Worm (Caenorhabditis elegans): ENCODE measurements around the gene aagr-3.
A peak's percentile ranks its signal among the peaks of the same experiment; 100 is the strongest.

The aagr-3 gene

DNA sequence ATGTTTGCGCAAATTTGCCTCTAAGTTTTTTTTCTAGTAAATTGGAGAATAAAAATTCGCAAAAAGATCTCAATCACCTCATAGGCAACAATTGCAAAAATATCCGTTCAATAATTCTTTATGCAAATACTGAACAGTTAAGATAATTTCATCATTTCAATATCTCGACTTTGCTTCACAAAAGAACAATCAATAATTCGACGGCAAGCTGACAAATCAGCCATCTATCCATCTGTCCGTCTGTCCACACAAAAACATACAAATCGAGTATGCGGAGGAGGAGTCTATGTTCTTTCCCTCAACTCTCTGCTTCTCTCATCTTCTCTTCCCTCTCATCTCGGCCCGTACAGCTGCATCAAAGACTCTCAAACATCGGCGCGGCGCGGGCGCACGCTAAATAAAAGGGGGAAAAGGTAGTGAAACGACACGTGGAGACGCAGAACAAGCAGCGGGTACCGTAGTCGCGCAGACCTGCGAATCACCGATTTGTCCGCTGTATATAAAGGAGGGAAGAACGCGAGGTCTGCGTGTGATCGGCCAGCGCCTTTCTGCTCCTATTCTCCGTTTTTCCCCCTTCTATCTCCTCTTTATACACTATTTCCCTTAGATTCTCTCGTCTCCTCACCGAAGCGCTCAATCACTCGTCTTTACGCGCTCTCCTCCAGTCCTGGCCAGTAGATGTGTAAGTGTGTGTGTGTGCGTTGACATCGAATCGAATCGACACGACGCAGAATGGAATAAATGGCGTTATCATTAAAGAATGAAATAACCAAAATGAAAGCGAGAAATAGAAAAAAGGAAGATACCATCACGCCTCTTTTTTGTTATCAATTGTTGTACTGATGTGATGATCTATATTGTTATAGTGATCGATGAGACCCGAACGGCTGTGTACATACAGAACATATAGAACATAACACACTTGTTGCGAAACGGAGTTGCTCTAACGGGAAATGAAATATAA is 1.7 kb upstream of the aagr-3 start:
- TF ChIP-seq hmg-11 (tag; optimal IDR thresholded peaks at IDR 0.05) (peak; percentile 100), mml-1 (tag; optimal IDR thresholded peaks at IDR 0.05) (no peak), ceh-28 (tag; optimal IDR thresholded peaks at IDR 0.05) (peak; percentile 74), elt-1 (tag; optimal IDR thresholded peaks at IDR 0.05) (peak; percentile 37), pha-4 (tag; optimal IDR thresholded peaks at IDR 0.05) (peak; percentile 82), ztf-11 (tag; optimal IDR thresholded peaks at IDR 0.05) (no peak), eor-1 (tag; optimal IDR thresholded peaks at IDR 0.05) (no peak), elt-3 (tag; optimal IDR thresholded peaks at IDR 0.05) (peak in 2 of 3 experiments; percentile 14 to 21), nhr-23 (tag; optimal IDR thresholded peaks at IDR 0.05) (peak; percentile 83), elt-2 (tag; optimal IDR thresholded peaks at IDR 0.05) (peak; percentile 97), aly-2 (tag; optimal IDR thresholded peaks at IDR 0.05) (no peak), lin-15B (tag; optimal IDR thresholded peaks at IDR 0.05) (peak; percentile 91), nhr-67 (tag; optimal IDR thresholded peaks at IDR 0.05) (no peak), zag-1 (tag; optimal IDR thresholded peaks at IDR 0.05) (peak; percentile 58), ceh-9 (tag; optimal IDR thresholded peaks at IDR 0.05) (no peak), nfya-1 (tag; optimal IDR thresholded peaks at IDR 0.05; ENCODE audit: insufficient read depth) (peak; percentile 100), tbx-2 (tag; optimal IDR thresholded peaks at IDR 0.05) (peak; percentile 67), ceh-16 (tag; optimal IDR thresholded peaks at IDR 0.05) (no peak), egl-27 (tag; optimal IDR thresholded peaks at IDR 0.05) (peak; percentile 73), unc-39 (tag; optimal IDR thresholded peaks at IDR 0.05) (peak; percentile 63), nhr-11 (tag; optimal IDR thresholded peaks at IDR 0.05) (peak; percentile 89), nhr-12 (tag; optimal IDR thresholded peaks at IDR 0.05) (no peak), lsy-12 (tag; optimal IDR thresholded peaks at IDR 0.05) (peak; percentile 92), pqm-1 (tag; optimal IDR thresholded peaks at IDR 0.05) (peak; percentile 90), sea-2 (GFP tag; optimal IDR thresholded peaks at IDR 0.05) (peak; percentile 10), daf-12 (tag; optimal IDR thresholded peaks at IDR 0.05) (no peak), jun-1 (tag; optimal IDR thresholded peaks at IDR 0.05) (peak; percentile 89), R02D3.7 (tag; optimal IDR thresholded peaks at IDR 0.05) (peak; percentile 58), nhr-43 (tag; optimal IDR thresholded peaks at IDR 0.05; ENCODE audit: poor library complexity, severe bottlenecking) (peak; percentile 73), fos-1 (tag; optimal IDR thresholded peaks at IDR 0.05) (peak; percentile 61), lin-39 (tag; optimal IDR thresholded peaks at IDR 0.05) (peak; percentile 99), nhr-28 (tag; optimal IDR thresholded peaks at IDR 0.05) (no peak), unc-62 (GFP tag; optimal IDR thresholded peaks at IDR 0.05) (peak; percentile 93), ceh-82 (tag; optimal IDR thresholded peaks at IDR 0.05) (peak; percentile 74), ama-1 (optimal IDR thresholded peaks at IDR 0.05) (peak; percentile 99), nhr-77 (tag; optimal IDR thresholded peaks at IDR 0.05) (peak; percentile 51), fkh-10 (GFP tag; optimal IDR thresholded peaks at IDR 0.05) (peak; percentile 84), snpc-4 (tag; optimal IDR thresholded peaks at IDR 0.05) (peak; percentile 69), nhr-25 (tag; optimal IDR thresholded peaks at IDR 0.05) (peak; percentile 93), ztf-4 (tag; optimal IDR thresholded peaks at IDR 0.05) (peak; percentile 75), fkh-2 (tag; optimal IDR thresholded peaks at IDR 0.05) (peak; percentile 76), ZK546.5 (tag; optimal IDR thresholded peaks at IDR 0.05) (peak; percentile 70), egl-5 (tag; optimal IDR thresholded peaks at IDR 0.05) (peak; percentile 90), mdl-1 (tag; optimal IDR thresholded peaks at IDR 0.05) (peak; percentile 95), nhr-76 (tag; optimal IDR thresholded peaks at IDR 0.05) (no peak), nhr-237 (tag; optimal IDR thresholded peaks at IDR 0.05) (no peak), skn-1 (tag; optimal IDR thresholded peaks at IDR 0.05) (peak; percentile 80)

Measured in whole organism, L3 larva.